Fruit fly (Drosophila melanogaster) whole organism: ENCODE measurements around the gene Arts.

Experiments
- CG8478 ChIP-seq: fragments of >200 bp; optimal IDR thresholded peaks from 2 replicates; lab custom pipeline; 2018; ENCODE audit warnings: inconsistent platforms
- Dll ChIP-seq: fragments of >200 bp; optimal IDR thresholded peaks from 2 replicates; lab custom pipeline; 2017
- EcR ChIP-seq, 2 experiments: fragments of >200 bp; optimal IDR thresholded peaks; 2 replicates each; lab custom pipeline; 2017; ENCODE audit warnings: missing biosample characterization in 2 of 2, missing genetic modification characterization in 2 of 2, missing genetic modification reagents in 2 of 2
- pan ChIP-seq: fragments of >200 bp; optimal IDR thresholded peaks from 2 replicates; lab custom pipeline; 2017
- psq ChIP-seq: fragments of >200 bp; optimal IDR thresholded peaks from 2 replicates; lab custom pipeline; 2017
- usp ChIP-seq: fragments of >200 bp; optimal IDR thresholded peaks from 2 replicates; lab custom pipeline; 2017; ENCODE audit warnings: missing biosample characterization, missing genetic modification characterization, mixed read lengths

DNA sequence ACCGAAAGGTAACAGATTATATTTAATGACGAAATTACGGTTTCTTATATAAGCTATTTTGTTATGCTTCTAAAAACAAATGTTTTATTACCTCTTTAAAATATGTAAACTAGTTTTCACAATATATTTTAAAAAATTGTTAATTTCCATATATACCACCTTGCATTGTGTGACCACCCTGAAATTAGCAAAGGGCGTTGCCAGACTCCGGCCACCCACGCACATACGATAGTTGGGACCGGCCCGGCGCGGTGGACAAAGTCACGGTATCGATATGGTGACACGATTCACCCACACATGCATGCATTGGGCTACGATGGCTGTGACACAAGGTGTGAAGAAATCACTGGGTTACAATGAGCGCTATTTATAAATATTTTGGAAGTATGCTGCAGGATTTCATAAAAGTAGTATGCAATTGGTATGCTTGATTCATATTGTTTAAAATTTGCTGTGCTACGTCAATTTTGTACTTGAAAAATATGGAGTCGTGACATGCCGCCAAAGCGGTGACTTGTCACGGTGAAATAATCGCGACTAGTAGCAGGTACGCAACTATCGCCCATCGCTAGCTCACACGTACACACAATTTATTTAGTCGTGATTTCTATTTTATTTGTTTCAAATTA is 14.5 kb upstream of the Arts start:
- TF ChIP-seq psq (lab: Kevin White, UChicago) (no peak), EcR (GFP tag; optimal IDR thresholded peaks at IDR 0.05; lab: Kevin White, UChicago) (no peak), CG8478 (lab: Kevin White, UChicago) (no peak), pan (lab: Kevin White, UChicago) (no peak), Dll (lab: Kevin White, UChicago) (no peak), usp (GFP tag; lab: Kevin White, UChicago) (no peak)
